Worm (Caenorhabditis elegans): ENCODE results near the gene madf-11.

DNA sequence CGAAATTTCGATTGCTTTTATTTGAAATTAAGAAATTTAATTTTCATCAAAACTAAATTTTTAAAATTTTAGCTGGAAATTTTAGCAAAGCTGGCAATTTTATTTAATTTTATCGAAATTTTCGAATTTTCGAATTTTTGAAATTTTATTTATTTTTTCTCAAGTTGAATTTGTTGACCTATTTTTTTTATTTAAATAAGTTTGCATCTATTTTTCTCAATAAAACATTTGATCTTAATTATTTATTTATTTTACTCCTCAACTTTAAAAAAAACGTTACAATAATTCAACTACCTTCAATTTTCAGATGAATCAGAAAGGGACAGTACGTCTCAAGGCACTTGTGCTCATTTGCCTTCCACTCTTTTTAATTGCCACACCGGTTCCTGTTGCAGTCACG lies 21.5 kb upstream of the madf-11 start, which contains the start of gene daf-4:
- TF ChIP-seq ets-7 (tag; optimal IDR thresholded peaks at IDR 0.05) (no peak), scrt-1 (GFP tag; IDR thresholded peaks at IDR 0.05) (no peak), ama-1 (optimal IDR thresholded peaks at IDR 0.05) (no peak), flt-1 (GFP tag; IDR thresholded peaks at IDR 0.05) (no peak), tbx-37 (GFP tag; conservative IDR thresholded peaks at IDR 0.05) (no peak)

Data from whole organism, early embryonic.